Worm (Caenorhabditis elegans): ENCODE measurements around the gene ilcr-1.

DNA sequence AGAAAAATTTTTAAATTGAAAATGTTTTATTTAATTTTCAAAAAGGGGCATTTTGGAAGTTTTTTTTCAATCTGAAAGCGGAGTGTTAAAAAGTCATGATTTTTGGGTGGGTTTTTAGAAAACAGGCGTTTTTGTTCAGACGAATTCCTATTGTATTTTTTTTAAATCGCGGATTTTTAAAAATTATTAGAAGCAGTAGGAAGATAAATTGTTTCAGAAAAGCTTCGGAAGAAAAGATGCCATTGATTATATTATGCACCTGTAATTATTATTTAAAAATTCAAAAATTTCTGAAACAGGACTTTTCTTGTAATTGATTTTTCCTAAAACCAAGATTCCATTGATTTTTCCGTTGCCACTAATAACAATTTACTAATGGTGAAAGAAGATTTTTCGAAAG, 29.6 kb downstream of the ilcr-1 start:
- no peak for TF ChIP-seq ama-1 (optimal IDR thresholded peaks at IDR 0.05)
- TF ChIP-seq flt-1 (GFP tag; IDR thresholded peaks at IDR 0.05) = no peak
- no peak for TF ChIP-seq B0310.2 (tag; optimal IDR thresholded peaks at IDR 0.05)
- TF ChIP-seq pes-1 (GFP tag; IDR thresholded peaks at IDR 0.05) = no peak
- TF ChIP-seq ceh-13 (GFP tag; optimal IDR thresholded peaks at IDR 0.05) = no peak
- no peak for TF ChIP-seq sea-1 (GFP tag; conservative IDR thresholded peaks at IDR 0.05)
